Fruit fly (Drosophila melanogaster) S2 (cell line): ENCODE data around the gene Cyp4c3.
A peak's percentile ranks its signal among the peaks of the same experiment; 100 is the strongest.

ENCODE experiments used
- CG8478 ChIP-seq: fragments of >200 bp; optimal IDR thresholded peaks from 2 replicates; lab custom pipeline; 2018
- CTCF ChIP-seq, 2 experiments: fragments of >200 bp; optimal IDR thresholded peaks; 2 replicates each; lab custom pipeline; 2018

Gene Cyp4c3

dm6 chr3R:30872301-30873044 lies 21.4 kb upstream of the Cyp4c3 start, which contains the start of gene CG15545:
Gene CG15545 (minus strand): TSS chr3R:30872351.
- TF ChIP-seq CG8478 (lab: Kevin White, UChicago), result no peak
- TF ChIP-seq CTCF (optimal IDR thresholded peaks at IDR 0.05; lab: Kevin White, UChicago), result no peak

dm6 chr3R:30874679-30875078 lies 19.2 kb upstream of the Cyp4c3 start:
- TF ChIP-seq CG8478 (lab: Kevin White, UChicago) (no peak), CTCF (optimal IDR thresholded peaks at IDR 0.05; lab: Kevin White, UChicago) (no peak)

- TF ChIP-seq CG8478 (lab: Kevin White, UChicago), result no peak
- no peak for TF ChIP-seq CTCF (optimal IDR thresholded peaks at IDR 0.05; lab: Kevin White, UChicago)
Observed at dm6 chr3R:30876136-30876683, 17.6 kb upstream of the Cyp4c3 start, which contains the start of gene CG15546. Gene CG15546 (minus strand): TSS chr3R:30876186.

- TF ChIP-seq CG8478 (lab: Kevin White, UChicago), result no peak
- TF ChIP-seq CTCF (optimal IDR thresholded peaks at IDR 0.05; lab: Kevin White, UChicago), result no peak
Observed at dm6 chr3R:30878105-30878504, 15.7 kb upstream of the Cyp4c3 start.

- no peak for TF ChIP-seq CG8478 (lab: Kevin White, UChicago)
- TF ChIP-seq CTCF (optimal IDR thresholded peaks at IDR 0.05; lab: Kevin White, UChicago), result no peak
Observed at dm6 chr3R:30880024-30880423, 13.8 kb upstream of the Cyp4c3 start.

dm6 chr3R:30880894-30881293 lies 12.9 kb upstream of the Cyp4c3 start, which contains the start of gene CG12071:
Gene CG12071 (minus strand): TSS chr3R:30881027.
- TF ChIP-seq CG8478 (lab: Kevin White, UChicago) (no peak), CTCF (optimal IDR thresholded peaks at IDR 0.05; lab: Kevin White, UChicago) (no peak)

dm6 chr3R:30883403-30883802 lies 10.4 kb upstream of the Cyp4c3 start, which contains the start of gene CG15547:
Gene CG15547 (minus strand): TSS chr3R:30883503.
- no peak for TF ChIP-seq CTCF (optimal IDR thresholded peaks at IDR 0.05; lab: Kevin White, UChicago)
- TF ChIP-seq CG8478 (lab: Kevin White, UChicago), result no peak

dm6 chr3R:30886850-30887249 lies 7.0 kb upstream of the Cyp4c3 start:
- no peak for TF ChIP-seq CTCF (optimal IDR thresholded peaks at IDR 0.05; lab: Kevin White, UChicago)
- no peak for TF ChIP-seq CG8478 (lab: Kevin White, UChicago)

- no peak for TF ChIP-seq CTCF (optimal IDR thresholded peaks at IDR 0.05; lab: Kevin White, UChicago)
- no peak for TF ChIP-seq CG8478 (lab: Kevin White, UChicago)
Observed at dm6 chr3R:30887302-30887701, 6.5 kb upstream of the Cyp4c3 start.

dm6 chr3R:30887711-30888549 lies 5.9 kb upstream of the Cyp4c3 start:
- TF ChIP-seq CG8478 (lab: Kevin White, UChicago), result no peak

- no peak for TF ChIP-seq CG8478 (lab: Kevin White, UChicago)
- TF ChIP-seq CTCF (optimal IDR thresholded peaks at IDR 0.05; lab: Kevin White, UChicago), result peak; percentile 68 to 69
Observed at dm6 chr3R:30888550-30889259, 5.1 kb upstream of the Cyp4c3 start, which contains the start of gene Sap-r. Gene Sap-r (minus strand): TSS chr3R:30889062.

dm6 chr3R:30890045-30890444 lies 3.8 kb upstream of the Cyp4c3 start:
- TF ChIP-seq CG8478 (lab: Kevin White, UChicago) (no peak), CTCF (optimal IDR thresholded peaks at IDR 0.05; lab: Kevin White, UChicago) (no peak)

- no peak for TF ChIP-seq CTCF (optimal IDR thresholded peaks at IDR 0.05; lab: Kevin White, UChicago)
- TF ChIP-seq CG8478 (lab: Kevin White, UChicago), result no peak
Observed at dm6 chr3R:30902061-30902460, 8.2 kb downstream of the Cyp4c3 start, which contains the start of gene CG33483. Gene CG33483 (minus strand): TSS chr3R:30902161.

- TF ChIP-seq CG8478 (lab: Kevin White, UChicago) (no peak), CTCF (optimal IDR thresholded peaks at IDR 0.05; lab: Kevin White, UChicago) (no peak)
Observed at dm6 chr3R:30903994-30904393, 10.2 kb downstream of the Cyp4c3 start.
